Worm (Caenorhabditis elegans): Measurements from ENCODE around the gene hut-1.
A peak's percentile ranks its signal among the peaks of the same experiment; 100 is the strongest.

Gene hut-1

DNA sequence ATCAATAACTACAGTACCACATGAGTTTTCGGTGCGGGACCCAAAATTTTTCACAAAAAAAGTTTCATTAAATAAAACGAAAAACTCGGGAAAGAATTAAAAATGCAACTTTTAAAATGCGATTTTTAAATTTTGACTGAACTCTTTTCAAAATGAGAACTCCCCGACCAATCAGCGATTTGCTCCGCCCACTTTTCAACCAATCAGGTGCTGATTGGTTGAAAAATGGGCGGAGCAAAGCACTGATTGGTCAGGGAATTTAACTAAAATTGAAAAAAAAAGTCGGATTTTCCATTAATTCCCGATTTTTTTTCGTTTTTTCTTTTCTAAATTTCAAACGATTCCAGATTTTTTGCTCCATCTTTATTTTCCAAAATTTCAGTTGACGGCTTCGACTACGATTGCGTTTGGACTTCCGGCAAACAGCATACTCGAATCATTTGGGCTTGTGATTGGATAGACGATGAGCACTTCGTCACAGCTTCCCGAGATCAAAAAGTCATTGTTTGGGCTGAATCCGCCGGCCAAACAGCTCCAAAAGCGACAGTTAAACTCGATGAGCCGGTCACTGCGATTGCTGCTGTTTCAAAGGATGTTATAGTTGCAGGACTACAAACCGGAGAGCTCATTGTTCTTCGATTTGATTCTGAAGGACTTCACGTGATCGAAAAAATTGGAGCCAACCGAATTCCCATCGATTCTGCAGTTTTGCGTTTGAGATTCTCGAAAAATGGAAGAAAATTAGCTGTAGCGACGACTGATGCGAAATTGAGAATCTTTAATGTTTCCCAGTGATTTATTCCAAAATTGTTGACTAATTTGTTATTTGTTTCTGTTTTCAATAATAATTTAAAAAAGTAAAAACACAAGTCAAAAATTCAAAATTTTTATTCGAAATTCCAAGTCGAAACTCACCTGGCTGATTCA lies 25.7 kb upstream of the hut-1 start:
- TF ChIP-seq ztf-11 (tag; optimal IDR thresholded peaks at IDR 0.05) = no peak
- TF ChIP-seq unc-39 (tag; optimal IDR thresholded peaks at IDR 0.05) = no peak
- TF ChIP-seq elt-1 (tag; optimal IDR thresholded peaks at IDR 0.05; ENCODE audit: borderline replicate concordance, insufficient read depth) = no peak
- no peak for TF ChIP-seq lin-13 (tag; optimal IDR thresholded peaks at IDR 0.05)
- no peak for TF ChIP-seq ceh-83 (GFP tag; optimal IDR thresholded peaks at IDR 0.05)
- TF ChIP-seq elt-3 (tag; optimal IDR thresholded peaks at IDR 0.05) = no peak
- no peak for TF ChIP-seq nhr-28 (tag; optimal IDR thresholded peaks at IDR 0.05)
- TF ChIP-seq cnd-1 (tag; optimal IDR thresholded peaks at IDR 0.05) = no peak
- TF ChIP-seq nhr-2 (tag; optimal IDR thresholded peaks at IDR 0.05) = no peak

DNA sequence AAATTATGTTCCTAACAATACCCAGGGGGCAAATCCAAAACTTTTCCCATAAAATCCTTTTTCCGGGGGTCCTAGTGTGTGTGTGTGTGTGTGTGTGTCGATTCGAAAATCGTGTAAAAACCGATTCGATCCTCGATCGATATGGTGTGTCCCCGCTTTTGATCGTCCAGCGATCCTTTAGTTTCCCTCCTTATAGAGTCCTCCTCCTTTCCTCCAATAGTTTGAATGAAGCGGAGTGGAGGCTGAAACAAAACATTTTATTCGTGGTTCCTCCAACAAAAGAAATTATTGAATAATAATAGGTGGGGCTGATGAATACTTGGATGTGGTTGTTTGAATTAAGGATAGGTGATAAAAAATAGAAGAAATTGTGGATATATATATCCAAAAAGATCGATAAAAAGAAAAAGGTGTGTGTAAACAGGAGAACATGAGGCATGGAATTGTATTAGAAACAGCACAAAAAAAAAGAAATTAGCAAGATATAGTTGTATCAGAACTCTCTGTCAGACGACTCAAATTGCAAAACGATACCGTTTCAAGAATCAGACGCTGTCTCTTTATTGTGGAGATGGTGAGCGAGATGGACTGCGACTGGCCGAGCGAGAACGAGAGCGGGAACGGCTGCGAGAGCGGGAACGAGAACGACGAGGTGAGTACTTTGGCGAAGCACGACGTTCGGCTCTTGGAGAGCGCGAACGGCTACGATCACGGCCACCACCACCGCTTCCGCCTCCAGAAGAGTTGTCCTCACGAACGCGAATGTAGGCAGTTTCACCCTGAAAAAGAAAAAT lies 24.7 kb upstream of the hut-1 start:
- no peak for TF ChIP-seq lin-32 (GFP tag; optimal IDR thresholded peaks at IDR 0.05)
- TF ChIP-seq elt-1 (tag; optimal IDR thresholded peaks at IDR 0.05; ENCODE audit: borderline replicate concordance, insufficient read depth) = no peak
- TF ChIP-seq pha-4 (tag; optimal IDR thresholded peaks at IDR 0.05) = no peak
- TF ChIP-seq ceh-43 (GFP tag; optimal IDR thresholded peaks at IDR 0.05) = no peak
- no peak for TF ChIP-seq nhr-28 (tag; optimal IDR thresholded peaks at IDR 0.05)
- TF ChIP-seq ham-2 (GFP tag; optimal IDR thresholded peaks at IDR 0.05) = no peak
- no peak for TF ChIP-seq mab-5 (tag; optimal IDR thresholded peaks at IDR 0.05)
- TF ChIP-seq bed-3 (GFP tag; optimal IDR thresholded peaks at IDR 0.05) = no peak
- TF ChIP-seq blmp-1 (tag; optimal IDR thresholded peaks at IDR 0.05) = no peak
- TF ChIP-seq cnd-1 (tag; optimal IDR thresholded peaks at IDR 0.05) = no peak
- no peak for TF ChIP-seq drap-1 (GFP tag; optimal IDR thresholded peaks at IDR 0.05)
- no peak for TF ChIP-seq unc-62 (GFP tag; optimal IDR thresholded peaks at IDR 0.05)
- TF ChIP-seq nhr-2 (tag; optimal IDR thresholded peaks at IDR 0.05) = no peak
- no peak for TF ChIP-seq unc-39 (tag; optimal IDR thresholded peaks at IDR 0.05)
- no peak for TF ChIP-seq ces-1 (GFP tag; optimal IDR thresholded peaks at IDR 0.05)
- TF ChIP-seq elt-3 (tag; optimal IDR thresholded peaks at IDR 0.05) = no peak

DNA sequence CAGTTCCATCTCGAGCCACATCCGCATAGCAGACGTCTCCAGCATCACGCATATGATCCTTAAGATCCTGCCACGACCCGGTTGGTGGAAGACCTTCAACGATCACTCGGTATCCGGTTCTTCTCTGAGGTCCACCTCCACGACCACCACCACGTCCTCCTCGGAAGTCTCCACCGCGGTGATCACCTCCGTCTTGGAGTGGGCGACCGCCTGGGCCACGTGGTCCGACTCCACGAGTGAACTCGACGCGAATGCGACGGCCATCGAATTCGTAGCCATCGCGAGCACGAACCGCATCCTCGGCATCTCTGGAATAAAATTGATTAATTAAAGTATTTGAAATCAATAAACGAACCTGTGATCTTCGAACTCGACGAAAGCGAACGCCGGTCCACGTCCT lies 24.0 kb upstream of the hut-1 start:
- no peak for TF ChIP-seq ces-1 (GFP tag; optimal IDR thresholded peaks at IDR 0.05)
- no peak for TF ChIP-seq elt-3 (tag; optimal IDR thresholded peaks at IDR 0.05)
- no peak for TF ChIP-seq sptf-1 (tag; optimal IDR thresholded peaks at IDR 0.05)
- TF ChIP-seq ztf-11 (tag; optimal IDR thresholded peaks at IDR 0.05) = no peak

DNA sequence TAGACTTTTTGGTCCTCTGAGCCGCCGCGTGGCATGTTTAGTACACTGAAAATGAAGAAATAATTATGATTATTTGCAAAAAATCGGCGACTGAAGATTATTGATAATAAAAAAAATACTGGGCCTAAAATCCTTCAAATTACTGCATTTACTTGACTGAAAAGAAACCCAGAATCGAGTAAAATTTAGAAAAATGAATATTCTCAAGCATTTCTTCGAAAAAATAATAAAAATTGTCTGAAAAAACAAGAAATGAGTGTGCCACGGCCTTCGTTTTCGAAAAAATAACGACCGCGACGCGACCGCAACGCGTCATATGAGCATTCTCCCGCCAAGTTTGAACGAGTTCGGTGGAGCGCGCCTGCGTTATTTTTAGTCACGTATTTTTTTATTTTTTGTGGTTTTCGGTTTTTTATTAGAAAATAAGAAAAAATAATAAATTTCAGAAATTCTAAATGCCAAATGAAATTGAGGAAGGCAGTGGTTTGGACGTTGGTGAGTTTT lies 23.4 kb upstream of the hut-1 start, which contains the start of the genes rsp-3 and spin-4:
rsp-3 (minus strand) TSS at position 51 of the 504 bp plus-strand sequence.
spin-4 (plus strand) TSS at position 447 of the 504 bp plus-strand sequence.
- TF ChIP-seq nhr-237 (tag; optimal IDR thresholded peaks at IDR 0.05) (peak; percentile 93), ces-1 (GFP tag; optimal IDR thresholded peaks at IDR 0.05) (peak; percentile 72), zip-8 (tag; optimal IDR thresholded peaks at IDR 0.05) (no peak), pha-4 (tag; optimal IDR thresholded peaks at IDR 0.05) (peak; percentile 48), nhr-2 (tag; optimal IDR thresholded peaks at IDR 0.05) (no peak), nhr-76 (tag; optimal IDR thresholded peaks at IDR 0.05) (no peak), ceh-39 (tag; optimal IDR thresholded peaks at IDR 0.05) (peak; percentile 89), elt-3 (tag; optimal IDR thresholded peaks at IDR 0.05) (no peak), M03D4.4 (tag; optimal IDR thresholded peaks at IDR 0.05) (no peak), nhr-28 (tag; optimal IDR thresholded peaks at IDR 0.05) (no peak), cnd-1 (tag; optimal IDR thresholded peaks at IDR 0.05) (no peak), lin-13 (tag; optimal IDR thresholded peaks at IDR 0.05) (peak; percentile 84), sptf-1 (tag; optimal IDR thresholded peaks at IDR 0.05) (peak; percentile 31), mep-1 (tag; optimal IDR thresholded peaks at IDR 0.05) (peak; percentile 92), blmp-1 (tag; optimal IDR thresholded peaks at IDR 0.05) (peak; percentile 32), lsy-2 (tag; optimal IDR thresholded peaks at IDR 0.05) (peak; percentile 80), hlh-1 (tag; optimal IDR thresholded peaks at IDR 0.05) (peak; percentile 5), ham-2 (GFP tag; optimal IDR thresholded peaks at IDR 0.05) (no peak), mab-5 (tag; optimal IDR thresholded peaks at IDR 0.05) (peak; percentile 73)

DNA sequence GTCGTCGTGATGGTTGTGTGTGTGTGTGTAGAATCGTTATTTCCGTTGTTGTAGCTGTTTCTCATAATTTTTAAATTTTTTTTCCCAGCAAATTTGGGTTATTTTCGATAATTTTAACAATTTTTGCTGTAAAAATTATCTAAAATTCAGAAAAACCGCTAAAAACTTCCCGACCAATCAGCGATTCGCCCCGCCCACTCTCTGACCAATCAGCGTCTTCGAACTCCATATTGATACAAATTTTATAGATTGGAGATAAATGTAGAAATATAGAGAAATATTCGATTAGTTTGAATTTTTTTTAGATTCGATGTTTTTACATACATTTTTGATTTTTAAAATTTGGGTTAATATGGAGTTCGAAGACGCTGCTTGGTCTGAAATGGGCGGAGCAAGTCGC lies 13.8 kb upstream of the hut-1 start:
- TF ChIP-seq nhr-237 (tag; optimal IDR thresholded peaks at IDR 0.05) (no peak), lsy-2 (tag; optimal IDR thresholded peaks at IDR 0.05) (no peak), nhr-28 (tag; optimal IDR thresholded peaks at IDR 0.05) (no peak), drap-1 (GFP tag; optimal IDR thresholded peaks at IDR 0.05) (no peak), tbx-8 (GFP tag; optimal IDR thresholded peaks at IDR 0.05) (no peak), elt-3 (tag; optimal IDR thresholded peaks at IDR 0.05) (no peak), unc-39 (tag; optimal IDR thresholded peaks at IDR 0.05) (no peak), pha-4 (tag; optimal IDR thresholded peaks at IDR 0.05) (no peak), mep-1 (tag; optimal IDR thresholded peaks at IDR 0.05) (no peak)
